Worm (Caenorhabditis elegans) whole organism, L2 larva: ENCODE results near the gene F19B10.13.

Experiments
- F13H6.1 ChIP-seq: sonication (generic microtip); optimal IDR thresholded peaks from 2 replicates; lab custom pipeline; 2016; ENCODE audit warnings: missing genetic modification characterization, missing compliant biosample characterization
- Y55F3AM.14 ChIP-seq: fragments of 200-800 bp; sonication (Bioruptor generic); optimal IDR thresholded peaks from 2 replicates; lab custom pipeline; 2018; ENCODE audit warnings: mild to moderate bottlenecking, missing genetic modification characterization, missing compliant biosample characterization
- ZK546.5 ChIP-seq: sonication (generic microtip); optimal IDR thresholded peaks from 2 replicates; lab custom pipeline; 2017; ENCODE audit warnings: missing biosample characterization, missing genetic modification characterization
- alr-1 ChIP-seq: fragments of 150-350 bp; optimal IDR thresholded peaks from 2 replicates; lab custom pipeline; 2014; ENCODE audit warnings: missing biosample characterization, missing genetic modification characterization
- ama-1 ChIP-seq: fragments of 150-350 bp; optimal IDR thresholded peaks from 2 replicates; lab custom pipeline; 2018; ENCODE audit warnings: inconsistent platforms
- blmp-1 ChIP-seq: sonication (generic microtip); optimal IDR thresholded peaks from 2 replicates; lab custom pipeline; 2017; ENCODE audit warnings: missing genetic modification characterization, mild to moderate bottlenecking, missing compliant biosample characterization, antibody characterized with exemption, moderate library complexity; ENCODE audit not compliant: insufficient read depth
- ceh-16 ChIP-seq: fragments of 150-350 bp; optimal IDR thresholded peaks from 2 replicates; lab custom pipeline; 2014; ENCODE audit warnings: missing biosample characterization, missing genetic modification characterization
- ceh-82 ChIP-seq: fragments of 150-350 bp; optimal IDR thresholded peaks from 2 replicates; lab custom pipeline; 2014; ENCODE audit warnings: missing biosample characterization, missing genetic modification characterization
- crh-2 ChIP-seq: sonication (generic microtip); optimal IDR thresholded peaks from 2 replicates; lab custom pipeline; 2017; ENCODE audit warnings: missing biosample characterization, missing genetic modification characterization
- dmd-4 ChIP-seq: sonication (generic microtip); optimal IDR thresholded peaks from 2 replicates; lab custom pipeline; 2017; ENCODE audit warnings: missing biosample characterization, missing genetic modification characterization
- egl-27 ChIP-seq: sonication (generic microtip); optimal IDR thresholded peaks from 3 replicates; lab custom pipeline; 2017; ENCODE audit warnings: missing biosample characterization, missing genetic modification reagents, missing genetic modification characterization
- elt-1 ChIP-seq: fragments of 150-350 bp; optimal IDR thresholded peaks from 2 replicates; lab custom pipeline; 2014; ENCODE audit warnings: missing biosample characterization, missing genetic modification characterization
- elt-3 ChIP-seq: sonication (generic microtip); optimal IDR thresholded peaks from 2 replicates; lab custom pipeline; 2017; ENCODE audit warnings: missing biosample characterization, missing genetic modification characterization
- fos-1 ChIP-seq: fragments of 150-350 bp; optimal IDR thresholded peaks from 2 replicates; lab custom pipeline; 2014; ENCODE audit warnings: missing biosample characterization, missing genetic modification characterization
- gmeb-1 ChIP-seq: fragments of 150-350 bp; optimal IDR thresholded peaks from 2 replicates; lab custom pipeline; 2014; ENCODE audit warnings: missing biosample characterization, missing genetic modification characterization
- lin-39 ChIP-seq: fragments of 150-350 bp; optimal IDR thresholded peaks from 2 replicates; lab custom pipeline; 2014; ENCODE audit warnings: missing biosample characterization, missing genetic modification reagents, missing genetic modification characterization
- mab-5 ChIP-seq: fragments of 150-350 bp; optimal IDR thresholded peaks from 2 replicates; lab custom pipeline; 2014; ENCODE audit warnings: missing biosample characterization, missing genetic modification characterization
- mdl-1 ChIP-seq, 2 experiments: fragments of 150-350 bp in 1 of 2; sonication (generic microtip) in 1 of 2; optimal IDR thresholded peaks; 2 replicates each; lab custom pipeline; 2017; ENCODE audit warnings: missing biosample characterization in 2 of 2, missing genetic modification characterization in 2 of 2
- nhr-11 ChIP-seq: fragments of 150-350 bp; optimal IDR thresholded peaks from 2 replicates; lab custom pipeline; 2014; ENCODE audit warnings: missing biosample characterization, missing genetic modification characterization
- nhr-25 ChIP-seq: fragments of 150-350 bp; sonication (generic microtip); optimal IDR thresholded peaks from 3 replicates; lab custom pipeline; 2014; ENCODE audit warnings: missing biosample characterization, missing genetic modification characterization
- nhr-6 ChIP-seq: fragments of 150-350 bp; optimal IDR thresholded peaks from 2 replicates; lab custom pipeline; 2014; ENCODE audit warnings: missing biosample characterization, missing genetic modification characterization
- nhr-77 ChIP-seq: fragments of 150-350 bp; optimal IDR thresholded peaks from 2 replicates; lab custom pipeline; 2014; ENCODE audit warnings: missing biosample characterization, missing genetic modification characterization
- sem-4 ChIP-seq: fragments of 150-350 bp; optimal IDR thresholded peaks from 2 replicates; lab custom pipeline; 2014; ENCODE audit warnings: missing biosample characterization, missing genetic modification reagents, missing genetic modification characterization
- skn-1 ChIP-seq: sonication (generic microtip); optimal IDR thresholded peaks from 2 replicates; lab custom pipeline; 2017; ENCODE audit warnings: missing biosample characterization, missing genetic modification characterization
- sma-3 ChIP-seq: sonication (generic microtip); optimal IDR thresholded peaks from 2 replicates; lab custom pipeline; 2016; ENCODE audit warnings: missing genetic modification reagents, missing genetic modification characterization, missing compliant biosample characterization
- sma-9 ChIP-seq, 2 experiments: fragments of 150-350 bp in 1 of 2; sonication (generic microtip) in 1 of 2; optimal IDR thresholded peaks; 2 replicates each; lab custom pipeline; 2014 to 2016; ENCODE audit warnings: missing genetic modification characterization in 2 of 2, mild to moderate bottlenecking in 1 of 2, missing biosample characterization in 1 of 2, missing compliant biosample characterization in 1 of 2, missing genetic modification reagents in 1 of 2, moderate library complexity in 1 of 2
- snpc-4 ChIP-seq: fragments of 150-350 bp; optimal IDR thresholded peaks from 2 replicates; lab custom pipeline; 2014; ENCODE audit warnings: missing biosample characterization, missing genetic modification characterization
- unc-39 ChIP-seq: fragments of 150-350 bp; optimal IDR thresholded peaks from 2 replicates; lab custom pipeline; 2014; ENCODE audit warnings: missing biosample characterization, missing genetic modification characterization
- unc-55 ChIP-seq: fragments of 150-350 bp; sonication (generic microtip); optimal IDR thresholded peaks from 3 replicates; lab custom pipeline; 2014; ENCODE audit warnings: missing biosample characterization, missing genetic modification reagents, missing genetic modification characterization
- unc-62 ChIP-seq: fragments of 150-350 bp; optimal IDR thresholded peaks from 2 replicates; lab custom pipeline; 2014; ENCODE audit warnings: missing biosample characterization, missing genetic modification reagents, missing genetic modification characterization
- ztf-1 ChIP-seq: fragments of 200-800 bp; sonication (Bioruptor generic); conservative IDR thresholded peaks from 2 replicates; pipeline ENCODE4 v1.3.6; 2022; ENCODE audit warnings: missing genetic modification characterization, missing compliant biosample characterization
- ztf-11 ChIP-seq: sonication (generic microtip); optimal IDR thresholded peaks from 2 replicates; lab custom pipeline; 2017; ENCODE audit warnings: missing biosample characterization, missing genetic modification characterization
- ztf-4 ChIP-seq: fragments of 150-350 bp; optimal IDR thresholded peaks from 2 replicates; lab custom pipeline; 2014; ENCODE audit warnings: missing biosample characterization, missing genetic modification characterization

Gene F19B10.13

DNA sequence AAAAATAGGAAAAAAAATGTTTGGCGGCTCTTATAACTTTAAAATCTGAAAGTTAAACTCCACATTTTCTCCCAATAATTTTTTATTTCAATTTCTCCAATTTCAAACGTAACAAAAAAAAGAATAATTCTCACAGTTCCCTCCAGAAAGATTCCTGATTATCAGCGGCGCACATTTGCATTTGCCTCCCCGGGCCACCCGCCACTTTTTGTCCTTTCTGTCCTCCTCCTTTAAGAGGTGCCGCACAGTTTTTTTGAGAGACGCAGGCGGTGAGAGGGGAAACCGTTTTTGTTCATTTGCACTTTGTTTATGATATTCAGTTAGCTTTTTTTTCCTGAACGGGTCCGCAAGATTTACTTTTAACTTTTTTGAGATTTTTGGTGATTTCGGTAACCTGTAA lies 41.2 kb upstream of the F19B10.13 start:
- no peak for TF ChIP-seq skn-1
- no peak for TF ChIP-seq nhr-25 (tag; lab: Kevin White, UChicago)
- TF ChIP-seq ztf-4: no peak
- TF ChIP-seq Y55F3AM.14 (GFP tag; lab: Kevin White, UChicago): no peak
- no peak for TF ChIP-seq ceh-82 (tag; lab: Kevin White, UChicago)
- no peak for TF ChIP-seq ztf-1 (GFP tag; lab: Robert Waterston, UW)
- TF ChIP-seq sma-9 (GFP tag; optimal IDR thresholded peaks at IDR 0.05; lab: Kevin White, UChicago): no peak
- TF ChIP-seq sma-9 (tag; optimal IDR thresholded peaks at IDR 0.05; lab: Kevin White, UChicago): no peak
- TF ChIP-seq egl-27 (tag; lab: Kevin White, UChicago): no peak
- no peak for TF ChIP-seq nhr-77 (tag; lab: Kevin White, UChicago)
- TF ChIP-seq lin-39 (tag; lab: Kevin White, UChicago): no peak
- no peak for TF ChIP-seq gmeb-1 (tag; lab: Kevin White, UChicago)
- TF ChIP-seq ceh-16: no peak

- TF ChIP-seq unc-39 (tag; lab: Kevin White, UChicago): no peak
- TF ChIP-seq nhr-25 (tag; lab: Kevin White, UChicago): no peak
- TF ChIP-seq blmp-1 (tag; lab: Kevin White, UChicago): no peak
- TF ChIP-seq elt-3 (tag; lab: Kevin White, UChicago): no peak
- TF ChIP-seq egl-27 (tag; lab: Kevin White, UChicago): no peak
- no peak for TF ChIP-seq ztf-11 (tag; lab: Kevin White, UChicago)
- TF ChIP-seq fos-1 (tag; lab: Kevin White, UChicago): no peak
- no peak for TF ChIP-seq dmd-4 (tag; lab: Kevin White, UChicago)
- TF ChIP-seq ceh-82 (tag; lab: Kevin White, UChicago): no peak
- TF ChIP-seq mdl-1 (tag; optimal IDR thresholded peaks at IDR 0.05; lab: Kevin White, UChicago): no peak
- TF ChIP-seq sem-4: no peak
- no peak for TF ChIP-seq alr-1 (tag; lab: Kevin White, UChicago)
- TF ChIP-seq, all 48 proteins: peak for 0
Measured at ce11 chrII:3622014-3622413, 40.1 kb upstream of the F19B10.13 start, which contains the start of gene M151.7. Gene M151.7 (plus strand): TSS chrII:3622314.

DNA sequence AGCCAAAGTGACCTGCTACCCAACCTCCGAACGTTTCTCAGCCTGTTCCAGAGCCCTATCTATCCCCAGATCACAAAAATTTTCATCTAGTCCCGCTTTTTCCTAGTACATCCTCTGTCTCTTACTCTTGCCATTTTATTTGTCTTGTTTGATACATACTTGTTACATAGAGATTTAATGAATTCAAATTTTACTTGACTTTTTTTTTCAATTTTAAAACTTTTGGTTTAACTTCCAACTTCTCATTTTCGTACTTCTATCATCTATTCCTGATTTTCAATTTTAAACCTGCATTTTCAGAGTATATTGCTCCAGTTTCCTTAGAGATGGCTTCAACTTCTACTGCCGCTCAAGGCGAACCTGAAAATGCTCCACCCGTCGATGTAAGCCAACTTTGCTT lies 35.2 kb upstream of the F19B10.13 start, which contains the start of gene M151.3:
Gene M151.3, plus strand, starts transcription at position 301 of the 400 bp plus-strand sequence.
- no peak for TF ChIP-seq nhr-77 (tag; lab: Kevin White, UChicago)
- no peak for TF ChIP-seq sma-9 (GFP tag; optimal IDR thresholded peaks at IDR 0.05; lab: Kevin White, UChicago)
- TF ChIP-seq sma-9 (tag; optimal IDR thresholded peaks at IDR 0.05; lab: Kevin White, UChicago): no peak
- TF ChIP-seq mab-5 (tag; lab: Kevin White, UChicago): no peak
- no peak for TF ChIP-seq ZK546.5 (tag; lab: Kevin White, UChicago)
- no peak for TF ChIP-seq nhr-6 (tag; lab: Kevin White, UChicago)
- TF ChIP-seq unc-55: no peak
- TF ChIP-seq gmeb-1 (tag; lab: Kevin White, UChicago): no peak
- TF ChIP-seq dmd-4 (tag; lab: Kevin White, UChicago): no peak

DNA sequence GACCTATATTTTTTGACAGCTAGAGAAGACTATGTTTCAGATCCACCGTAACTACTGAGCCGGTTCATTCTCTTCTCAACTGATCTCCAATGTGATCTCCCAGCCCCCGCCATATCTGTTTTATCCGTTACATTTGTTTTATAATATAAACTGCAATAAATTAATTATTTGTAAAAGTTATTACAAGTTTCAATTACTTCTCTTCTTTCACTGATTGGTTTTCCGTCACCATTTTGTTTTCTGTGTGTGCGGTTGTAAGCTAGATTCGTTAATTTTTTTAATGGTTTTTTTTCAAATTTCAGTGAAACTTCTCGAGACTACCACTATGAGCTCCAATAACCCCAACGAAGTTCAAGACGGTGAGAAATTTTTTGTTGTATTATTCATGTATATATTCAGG lies 31.3 kb upstream of the F19B10.13 start, which contains the start of gene M151.2:
Gene M151.2, plus strand, starts transcription at position 301 of the 400 bp plus-strand sequence.
- TF ChIP-seq unc-62 (GFP tag; lab: Kevin White, UChicago): no peak
- TF ChIP-seq gmeb-1 (tag; lab: Kevin White, UChicago): no peak
- TF ChIP-seq ztf-1 (GFP tag; lab: Robert Waterston, UW): no peak
- no peak for TF ChIP-seq nhr-77 (tag; lab: Kevin White, UChicago)
- TF ChIP-seq sma-3: no peak
- TF ChIP-seq ama-1 (lab: Kevin White, UChicago): no peak
- no peak for TF ChIP-seq elt-1 (tag; lab: Kevin White, UChicago)
- TF ChIP-seq nhr-11 (tag; lab: Kevin White, UChicago): no peak
- TF ChIP-seq sma-9 (GFP tag; optimal IDR thresholded peaks at IDR 0.05; lab: Kevin White, UChicago): no peak
- no peak for TF ChIP-seq sma-9 (tag; optimal IDR thresholded peaks at IDR 0.05; lab: Kevin White, UChicago)
- TF ChIP-seq snpc-4 (tag; lab: Kevin White, UChicago): no peak
- no peak for TF ChIP-seq Y55F3AM.14 (GFP tag; lab: Kevin White, UChicago)
- no peak for TF ChIP-seq ZK546.5 (tag; lab: Kevin White, UChicago)
- no peak for TF ChIP-seq alr-1 (tag; lab: Kevin White, UChicago)

DNA sequence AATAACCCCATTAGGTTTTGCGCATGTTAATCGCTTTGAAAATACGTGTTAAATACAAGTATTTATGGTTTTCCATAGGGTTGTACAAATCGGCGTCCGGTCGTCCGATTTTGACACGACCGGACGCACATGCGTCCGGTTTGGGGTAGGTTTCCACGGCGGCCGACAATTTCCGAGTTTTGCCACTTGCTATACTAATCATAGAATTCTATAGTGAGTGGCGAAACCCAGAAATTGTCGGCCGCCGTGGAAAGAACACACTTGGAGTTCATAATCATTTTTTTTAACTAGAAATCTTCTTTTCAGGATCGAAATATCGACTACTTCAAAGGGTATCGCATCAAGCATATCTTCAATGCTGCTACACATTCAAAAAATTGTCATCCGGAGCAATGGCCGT lies 27.3 kb upstream of the F19B10.13 start:
- TF ChIP-seq crh-2 (tag; lab: Kevin White, UChicago) (no peak), unc-55 (no peak), nhr-6 (tag; lab: Kevin White, UChicago) (no peak), snpc-4 (tag; lab: Kevin White, UChicago) (no peak), ama-1 (lab: Kevin White, UChicago) (no peak), F13H6.1 (tag; lab: Kevin White, UChicago) (no peak)
